Worm (Caenorhabditis elegans) whole organism, early embryonic: ENCODE results near the gene F29B9.5.

Experiments used
- B0310.2 ChIP-seq: sonication (generic microtip); optimal IDR thresholded peaks from 2 replicates; lab custom pipeline; 2016; ENCODE audit warnings: mild to moderate bottlenecking, missing genetic modification characterization, missing compliant biosample characterization
- ama-1 ChIP-seq: fragments of 150-350 bp; optimal IDR thresholded peaks from 2 replicates; lab custom pipeline; 2014
- flt-1 ChIP-seq: fragments of 200-800 bp; sonication (Bioruptor generic); IDR thresholded peaks from 2 replicates; pipeline ENCODE4 v1.3.6; 2022; ENCODE audit warnings: missing genetic modification characterization, missing compliant biosample characterization

ce11 chrIV:4636001-4636400 lies 16.2 kb upstream of the F29B9.5 start, which contains the start of gene R105.5:
- TF ChIP-seq B0310.2 (no peak), flt-1 (GFP tag; lab: Robert Waterston, UW) (no peak), ama-1 (lab: Kevin White, UChicago) (no peak)
